Worm (Caenorhabditis elegans): ENCODE data around the gene hrpu-1.

DNA sequence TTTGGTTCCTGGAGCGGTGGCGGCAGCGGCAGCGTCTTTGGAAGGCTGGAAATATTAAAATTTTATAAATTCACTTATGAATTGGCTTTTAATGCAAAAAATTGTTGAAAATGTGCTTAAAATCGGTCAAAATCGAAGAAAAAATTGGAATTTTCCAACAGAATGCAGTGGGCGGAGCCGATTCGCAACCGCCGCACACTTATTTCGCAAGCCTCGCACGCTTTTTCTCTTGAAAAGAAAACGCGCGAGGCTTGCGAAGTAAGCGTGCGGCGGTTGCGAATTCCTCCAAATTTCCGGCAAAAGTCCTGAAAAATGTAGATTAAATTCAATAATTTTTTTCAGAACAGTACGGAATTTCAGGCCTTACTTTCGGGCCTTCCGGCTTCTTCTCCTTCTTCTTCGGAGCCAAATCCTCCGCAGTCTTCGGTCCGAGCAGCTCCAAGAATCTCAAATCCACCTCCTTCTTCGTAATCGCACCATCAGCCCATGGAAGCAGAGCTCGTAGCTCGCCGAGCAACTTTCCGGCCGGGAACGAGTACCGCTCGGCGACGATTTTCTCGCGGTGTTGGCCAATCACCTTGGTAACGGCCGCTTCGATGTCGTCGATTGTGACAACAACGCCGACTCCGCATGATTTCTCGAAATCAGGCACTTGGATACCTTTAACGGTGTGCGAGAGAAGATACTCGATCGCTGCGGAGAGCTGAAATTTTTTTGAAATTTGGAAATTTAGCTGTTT, 27.1 kb upstream of the hrpu-1 start:
- TF ChIP-seq B0310.2 (tag; optimal IDR thresholded peaks at IDR 0.05), result no peak
- no peak for TF ChIP-seq ama-1 (optimal IDR thresholded peaks at IDR 0.05)
- no peak for TF ChIP-seq flt-1 (GFP tag; IDR thresholded peaks at IDR 0.05)
- no peak for TF ChIP-seq hmg-4 (GFP tag; optimal IDR thresholded peaks at IDR 0.05)
- no peak for TF ChIP-seq tbx-37 (GFP tag; conservative IDR thresholded peaks at IDR 0.05)
- no peak for TF ChIP-seq tbx-11 (GFP tag; IDR thresholded peaks at IDR 0.05)
- TF ChIP-seq sea-1 (GFP tag; conservative IDR thresholded peaks at IDR 0.05), result no peak
- no peak for TF ChIP-seq hmbx-1 (tag; optimal IDR thresholded peaks at IDR 0.05)
- TF ChIP-seq pes-1 (GFP tag; IDR thresholded peaks at IDR 0.05), result 0 out of 2 replicates have a peak, but pooled peaks have one; percentile 36
- no peak for TF ChIP-seq scrt-1 (GFP tag; IDR thresholded peaks at IDR 0.05)
- no peak for TF ChIP-seq aly-1 (tag; optimal IDR thresholded peaks at IDR 0.05)
- no peak for TF ChIP-seq ceh-13 (GFP tag; optimal IDR thresholded peaks at IDR 0.05)
- no peak for TF ChIP-seq ceh-36 (tag; optimal IDR thresholded peaks at IDR 0.05)

Data from whole organism, early embryonic.